Worm (Caenorhabditis elegans): Measurements from ENCODE around the gene mig-23.

mig-23 gene

DNA sequence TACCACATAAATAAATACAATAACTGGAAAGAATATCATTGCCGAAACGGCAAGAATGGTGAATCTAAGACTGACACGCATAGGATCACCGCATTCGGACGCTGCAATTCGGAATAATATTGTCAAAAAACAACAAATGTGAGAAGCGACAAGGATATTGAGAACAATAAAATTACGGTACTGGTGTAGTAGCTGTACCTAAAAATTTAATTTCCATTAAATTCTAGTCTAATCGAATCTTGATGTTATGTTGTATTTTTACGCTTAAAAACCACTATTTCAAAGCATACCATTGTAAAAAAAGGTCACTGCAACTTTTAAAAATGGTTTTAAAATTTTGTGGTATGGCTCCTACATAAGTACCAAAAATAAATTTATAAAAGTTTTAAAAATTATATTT, at the start of gene mig-23:
Gene mig-23 (minus strand): TSS at position 101 of the 400 bp plus-strand sequence.
- TF ChIP-seq unc-39 (tag; optimal IDR thresholded peaks at IDR 0.05), result no peak
- no peak for TF ChIP-seq ceh-83 (GFP tag; optimal IDR thresholded peaks at IDR 0.05)
- no peak for TF ChIP-seq nhr-237 (tag; optimal IDR thresholded peaks at IDR 0.05)
- TF ChIP-seq elt-3 (tag; optimal IDR thresholded peaks at IDR 0.05), result no peak
- no peak for TF ChIP-seq blmp-1 (tag; optimal IDR thresholded peaks at IDR 0.05)
- TF ChIP-seq unc-120 (tag; optimal IDR thresholded peaks at IDR 0.05; ENCODE audit: poor library complexity, severe bottlenecking), result no peak
- no peak for TF ChIP-seq flh-1 (GFP tag; optimal IDR thresholded peaks at IDR 0.05)
- TF ChIP-seq zip-8 (tag; optimal IDR thresholded peaks at IDR 0.05), result no peak
- TF ChIP-seq ceh-39 (tag; optimal IDR thresholded peaks at IDR 0.05), result no peak
- TF ChIP-seq tbx-8 (GFP tag; optimal IDR thresholded peaks at IDR 0.05), result no peak
- no peak for TF ChIP-seq drap-1 (GFP tag; optimal IDR thresholded peaks at IDR 0.05)
- TF ChIP-seq mls-2 (tag; optimal IDR thresholded peaks at IDR 0.05), result no peak
- TF ChIP-seq lin-32 (GFP tag; optimal IDR thresholded peaks at IDR 0.05), result no peak
- TF ChIP-seq ces-1 (GFP tag; optimal IDR thresholded peaks at IDR 0.05), result no peak
- TF ChIP-seq pha-4 (tag; optimal IDR thresholded peaks at IDR 0.05), result no peak
- TF ChIP-seq sptf-1 (tag; optimal IDR thresholded peaks at IDR 0.05), result no peak
- TF ChIP-seq ham-2 (GFP tag; optimal IDR thresholded peaks at IDR 0.05), result no peak

DNA sequence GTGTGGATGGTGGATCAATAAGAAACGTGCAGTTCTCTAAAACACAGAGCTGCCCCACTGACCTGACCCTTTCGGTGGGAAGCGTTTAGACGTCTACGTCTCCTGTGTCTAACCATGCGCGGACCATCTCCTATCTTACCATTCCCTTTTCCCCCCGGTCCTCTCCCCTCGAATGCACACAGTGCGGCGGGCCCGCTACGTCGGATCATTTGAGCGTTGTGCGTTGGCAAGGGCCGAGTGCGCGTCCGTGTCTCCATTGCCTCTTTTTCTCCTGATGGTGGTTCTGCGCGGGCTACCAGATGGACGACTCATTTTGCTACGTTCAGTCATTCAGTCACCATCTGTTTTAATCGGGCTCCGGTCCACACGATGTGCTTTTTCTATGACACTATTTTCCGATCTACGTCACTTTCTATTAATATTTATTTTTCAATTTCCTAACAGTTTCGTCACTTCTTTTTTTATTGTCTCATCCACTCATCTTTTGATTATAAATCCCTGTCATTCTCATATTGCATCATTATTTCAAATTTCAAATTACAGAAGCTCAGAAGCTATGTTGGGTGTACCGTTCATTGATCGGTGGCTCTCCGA, 47.0 kb upstream of the mig-23 start, which contains the start of gene inx-3:
Gene inx-3 (plus strand): TSS at position 544 of the 594 bp plus-strand sequence.
- TF ChIP-seq ham-2 (GFP tag; optimal IDR thresholded peaks at IDR 0.05), result no peak
- peak; percentile 38 for TF ChIP-seq M03D4.4 (tag; optimal IDR thresholded peaks at IDR 0.05)
- TF ChIP-seq ztf-11 (tag; optimal IDR thresholded peaks at IDR 0.05), result peak; percentile 67
- TF ChIP-seq cnd-1 (tag; optimal IDR thresholded peaks at IDR 0.05), result peak; percentile 92
- TF ChIP-seq lin-32 (GFP tag; optimal IDR thresholded peaks at IDR 0.05), result peak; percentile 54
- peak; percentile 18 for TF ChIP-seq ceh-39 (tag; optimal IDR thresholded peaks at IDR 0.05)
- peak; percentile 44 for TF ChIP-seq mls-2 (tag; optimal IDR thresholded peaks at IDR 0.05)
- TF ChIP-seq drap-1 (GFP tag; optimal IDR thresholded peaks at IDR 0.05), result peak; percentile 28
- TF ChIP-seq sem-2 (GFP tag; optimal IDR thresholded peaks at IDR 0.05), result no peak
- TF ChIP-seq zip-8 (tag; optimal IDR thresholded peaks at IDR 0.05), result peak; percentile 20
- TF ChIP-seq unc-120 (tag; optimal IDR thresholded peaks at IDR 0.05; ENCODE audit: poor library complexity, severe bottlenecking), result peak; percentile 3

DNA sequence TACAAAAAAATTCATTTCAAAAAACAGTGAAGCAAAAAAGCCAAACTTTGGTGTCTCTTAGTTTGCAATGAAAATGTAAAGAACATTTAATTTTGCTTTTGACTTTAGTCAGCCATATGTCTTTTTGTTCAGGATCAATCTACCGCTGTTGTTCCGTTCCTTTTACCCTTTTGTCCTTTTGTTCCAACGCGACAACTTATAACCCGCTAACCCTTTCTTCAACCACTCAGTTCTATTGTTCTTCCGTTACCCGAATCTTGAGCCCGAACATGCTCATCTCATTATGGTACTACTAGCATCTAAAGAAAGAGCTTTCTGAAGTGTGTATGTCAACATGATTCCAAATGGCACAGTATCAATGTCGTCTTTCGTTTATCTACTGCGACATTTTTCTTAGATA, 45.3 kb upstream of the mig-23 start:
- TF ChIP-seq ces-1 (GFP tag; optimal IDR thresholded peaks at IDR 0.05), result peak; percentile 6
- TF ChIP-seq unc-120 (tag; optimal IDR thresholded peaks at IDR 0.05; ENCODE audit: poor library complexity, severe bottlenecking), result no peak
- no peak for TF ChIP-seq nhr-2 (tag; optimal IDR thresholded peaks at IDR 0.05)
- TF ChIP-seq ham-2 (GFP tag; optimal IDR thresholded peaks at IDR 0.05), result peak; percentile 62
- TF ChIP-seq lsy-2 (tag; optimal IDR thresholded peaks at IDR 0.05), result no peak
- no peak for TF ChIP-seq lin-13 (tag; optimal IDR thresholded peaks at IDR 0.05)
- TF ChIP-seq cnd-1 (tag; optimal IDR thresholded peaks at IDR 0.05), result no peak
- TF ChIP-seq zip-8 (tag; optimal IDR thresholded peaks at IDR 0.05), result no peak
- no peak for TF ChIP-seq ceh-39 (tag; optimal IDR thresholded peaks at IDR 0.05)

DNA sequence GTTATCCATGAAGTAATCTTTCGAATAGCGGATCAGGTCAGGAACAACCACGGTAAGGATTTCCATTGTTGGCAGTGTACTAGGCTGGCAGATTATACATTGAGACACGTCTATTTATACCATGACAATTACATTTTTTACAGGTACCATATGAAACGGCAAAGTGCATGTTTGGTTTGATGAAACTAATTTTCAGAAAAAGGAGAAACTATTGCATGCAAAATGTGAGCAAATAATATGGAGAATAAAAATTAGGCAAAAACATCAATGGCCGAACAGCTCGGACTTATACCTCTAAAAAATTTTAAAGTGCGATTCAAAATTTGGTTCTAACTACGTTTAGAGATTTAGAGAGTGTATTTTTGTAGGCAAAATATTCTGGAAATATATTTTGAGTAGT, 44.1 kb upstream of the mig-23 start, which contains the start of gene F22F4.5:
Gene F22F4.5 (minus strand): TSS at position 101 of the 400 bp plus-strand sequence.
- TF ChIP-seq hlh-1 (tag; optimal IDR thresholded peaks at IDR 0.05), result no peak
- no peak for TF ChIP-seq nhr-237 (tag; optimal IDR thresholded peaks at IDR 0.05)
- TF ChIP-seq elt-1 (tag; optimal IDR thresholded peaks at IDR 0.05; ENCODE audit: borderline replicate concordance, insufficient read depth), result no peak
- TF ChIP-seq blmp-1 (tag; optimal IDR thresholded peaks at IDR 0.05), result no peak
- TF ChIP-seq sptf-1 (tag; optimal IDR thresholded peaks at IDR 0.05), result no peak
- no peak for TF ChIP-seq mab-5 (tag; optimal IDR thresholded peaks at IDR 0.05)
- no peak for TF ChIP-seq pha-4 (tag; optimal IDR thresholded peaks at IDR 0.05)
- no peak for TF ChIP-seq ceh-43 (GFP tag; optimal IDR thresholded peaks at IDR 0.05)
- TF ChIP-seq ham-2 (GFP tag; optimal IDR thresholded peaks at IDR 0.05), result no peak
- TF ChIP-seq unc-62 (GFP tag; optimal IDR thresholded peaks at IDR 0.05), result no peak
- no peak for TF ChIP-seq nhr-76 (tag; optimal IDR thresholded peaks at IDR 0.05)
- no peak for TF ChIP-seq ceh-83 (GFP tag; optimal IDR thresholded peaks at IDR 0.05)
- no peak for TF ChIP-seq drap-1 (GFP tag; optimal IDR thresholded peaks at IDR 0.05)
- TF ChIP-seq ztf-11 (tag; optimal IDR thresholded peaks at IDR 0.05), result no peak
- no peak for TF ChIP-seq sem-2 (GFP tag; optimal IDR thresholded peaks at IDR 0.05)
- TF ChIP-seq lsy-2 (tag; optimal IDR thresholded peaks at IDR 0.05), result no peak
- TF ChIP-seq ceh-39 (tag; optimal IDR thresholded peaks at IDR 0.05), result no peak
- TF ChIP-seq bed-3 (GFP tag; optimal IDR thresholded peaks at IDR 0.05), result no peak
